Fruit fly (Drosophila melanogaster) whole organism, embryonic: ENCODE results near the gene CG13384.

Experiments used
- Ada2b ChIP-seq: fragments of 200-800 bp; sonication (Bioruptor generic); IDR thresholded peaks from 2 replicates; pipeline ENCODE4 v1.3.6; 2022; ENCODE audit warnings: missing biosample characterization, missing genetic modification characterization
- Atf3 ChIP-seq: fragments of 200-800 bp; sonication (Bioruptor generic); optimal IDR thresholded peaks from 3 replicates; lab custom pipeline; 2016; ENCODE audit warnings: missing biosample characterization, missing genetic modification characterization
- CG10209 ChIP-seq: fragments of 200-800 bp; sonication (Bioruptor generic); optimal IDR thresholded peaks from 3 replicates; lab custom pipeline; 2017; ENCODE audit warnings: missing biosample characterization, mild to moderate bottlenecking, missing genetic modification characterization, missing genetic modification reagents
- CG10274 ChIP-seq: fragments of 200-800 bp; sonication (Bioruptor generic); optimal IDR thresholded peaks from 3 replicates; lab custom pipeline; 2017; ENCODE audit warnings: missing biosample characterization, mild to moderate bottlenecking, missing genetic modification characterization
- CG10462 ChIP-seq: fragments of 200-800 bp; sonication (Bioruptor generic); optimal IDR thresholded peaks from 2 replicates; lab custom pipeline; 2016; ENCODE audit warnings: missing biosample characterization, missing genetic modification characterization
- CG12219 ChIP-seq: fragments of 200-800 bp; sonication (Bioruptor generic); optimal IDR thresholded peaks from 3 replicates; lab custom pipeline; 2018; ENCODE audit warnings: missing biosample characterization, mild to moderate bottlenecking, missing genetic modification characterization
- CG12659 ChIP-seq: fragments of 200-800 bp; sonication (Bioruptor generic); optimal IDR thresholded peaks from 3 replicates; lab custom pipeline; 2017; ENCODE audit warnings: mild to moderate bottlenecking, missing biosample characterization, missing genetic modification reagents, missing genetic modification characterization
- CG15514 ChIP-seq: fragments of 200-800 bp; sonication (Bioruptor generic); optimal IDR thresholded peaks from 3 replicates; lab custom pipeline; 2017; ENCODE audit warnings: missing biosample characterization, missing genetic modification characterization, mild to moderate bottlenecking, moderate library complexity, missing genetic modification reagents
- CG17802 ChIP-seq: fragments of 200-800 bp; sonication (Bioruptor generic); optimal IDR thresholded peaks from 2 replicates; lab custom pipeline; 2018; ENCODE audit warnings: missing biosample characterization, mild to moderate bottlenecking, missing genetic modification characterization, moderate library complexity
- CG18599 ChIP-seq: fragments of 200-800 bp; sonication (Bioruptor generic); optimal IDR thresholded peaks from 3 replicates; lab custom pipeline; 2017; ENCODE audit warnings: missing biosample characterization, missing genetic modification characterization, mild to moderate bottlenecking, moderate library complexity, missing genetic modification reagents
- CG18619 ChIP-seq: fragments of 200-800 bp; sonication (Bioruptor generic); optimal IDR thresholded peaks from 3 replicates; lab custom pipeline; 2017; ENCODE audit warnings: missing biosample characterization, mild to moderate bottlenecking, missing genetic modification characterization
- CG2199 ChIP-seq: fragments of 200-800 bp; sonication (Bioruptor generic); IDR thresholded peaks from 3 replicates; pipeline ENCODE4 v1.3.6; 2022; ENCODE audit warnings: missing biosample characterization, missing genetic modification characterization
- CG2875 ChIP-seq: fragments of 200-800 bp; sonication (Bioruptor generic); optimal IDR thresholded peaks from 2 replicates; lab custom pipeline; 2017; ENCODE audit warnings: missing biosample characterization, mild to moderate bottlenecking, missing genetic modification characterization, missing genetic modification reagents
- CG30431 ChIP-seq: fragments of 200-800 bp; sonication (Bioruptor generic); optimal IDR thresholded peaks from 2 replicates; lab custom pipeline; 2017; ENCODE audit warnings: missing biosample characterization, missing genetic modification characterization
- CG31388 ChIP-seq: fragments of 200-800 bp; sonication (Bioruptor generic); optimal IDR thresholded peaks from 2 replicates; lab custom pipeline; 2016; ENCODE audit warnings: missing biosample characterization, missing genetic modification characterization
- CG33213 ChIP-seq: fragments of 200-800 bp; sonication (Bioruptor generic); optimal IDR thresholded peaks from 3 replicates; lab custom pipeline; 2016; ENCODE audit warnings: missing biosample characterization, missing genetic modification characterization
- CG34376 ChIP-seq: fragments of 200-800 bp; sonication (Bioruptor generic); optimal IDR thresholded peaks from 2 replicates; lab custom pipeline; 2018; ENCODE audit warnings: missing biosample characterization, mild to moderate bottlenecking, missing genetic modification characterization
- CG43689 ChIP-seq: fragments of 200-800 bp; sonication (Bioruptor generic); IDR thresholded peaks from 2 replicates; pipeline ENCODE4 v1.3.6; 2022; ENCODE audit warnings: missing biosample characterization, missing genetic modification characterization
- CG4854 ChIP-seq: fragments of 200-800 bp; sonication (Bioruptor generic); optimal IDR thresholded peaks from 2 replicates; lab custom pipeline; 2016; ENCODE audit warnings: missing biosample characterization, missing genetic modification characterization, inconsistent platforms
- CG8944 ChIP-seq: fragments of 200-800 bp; sonication (Bioruptor generic); optimal IDR thresholded peaks from 3 replicates; lab custom pipeline; 2016; ENCODE audit warnings: missing biosample characterization, missing genetic modification characterization
- CG9215 ChIP-seq: fragments of 200-800 bp; sonication (Bioruptor generic); IDR thresholded peaks from 2 replicates; pipeline ENCODE4 v1.3.6; 2022; ENCODE audit warnings: missing biosample characterization, missing genetic modification characterization
- CoRest ChIP-seq: fragments of 200-800 bp; sonication (Bioruptor generic); optimal IDR thresholded peaks from 3 replicates; lab custom pipeline; 2018; ENCODE audit warnings: missing biosample characterization, mild to moderate bottlenecking, missing genetic modification characterization, moderate library complexity
- Dad ChIP-seq: fragments of 200-800 bp; sonication (Bioruptor generic); optimal IDR thresholded peaks from 3 replicates; lab custom pipeline; 2016; ENCODE audit warnings: missing biosample characterization, missing genetic modification characterization
- Dip3 ChIP-seq: fragments of 200-800 bp; sonication (Bioruptor generic); optimal IDR thresholded peaks from 3 replicates; lab custom pipeline; 2016; ENCODE audit warnings: missing biosample characterization, missing genetic modification characterization
- Ets65A ChIP-seq: fragments of 200-800 bp; sonication (Bioruptor generic); peaks from one replicate; lab custom pipeline; 2016; ENCODE audit warnings: missing biosample characterization, missing genetic modification characterization
- Fer1 ChIP-seq: fragments of 200-800 bp; sonication (Bioruptor generic); optimal IDR thresholded peaks from 2 replicates; lab custom pipeline; 2017; ENCODE audit warnings: missing biosample characterization, mild to moderate bottlenecking, missing genetic modification characterization
- Hr51 ChIP-seq, 2 experiments: fragments of 200-800 bp; sonication (Bioruptor generic); optimal IDR thresholded peaks; 2 replicates in 1 of 2; 3 replicates in 1 of 2; lab custom pipeline; 2016 to 2018; ENCODE audit warnings: missing biosample characterization in 2 of 2, missing genetic modification characterization in 2 of 2, mild to moderate bottlenecking in 1 of 2, moderate library complexity in 1 of 2
- Hsf ChIP-seq: fragments of 200-800 bp; sonication (Bioruptor generic); optimal IDR thresholded peaks from 3 replicates; lab custom pipeline; 2016; ENCODE audit warnings: missing biosample characterization, missing genetic modification characterization
- Rfx ChIP-seq: fragments of 200-800 bp; sonication (Bioruptor generic); IDR thresholded peaks from 2 replicates; pipeline ENCODE4 v1.3.6; 2022; ENCODE audit warnings: missing biosample characterization, missing genetic modification characterization
- Taf1 ChIP-seq: fragments of 200-800 bp; sonication (Bioruptor generic); IDR thresholded peaks from 2 replicates; pipeline ENCODE4 v1.3.6; 2022; ENCODE audit warnings: missing biosample characterization, missing genetic modification characterization
- Xrp1 ChIP-seq: fragments of 200-800 bp; sonication (Bioruptor generic); IDR thresholded peaks from 2 replicates; pipeline ENCODE4 v1.3.6; 2022; ENCODE audit warnings: missing biosample characterization, missing genetic modification characterization
- chn ChIP-seq: fragments of 200-800 bp; sonication (Bioruptor generic); optimal IDR thresholded peaks from 2 replicates; lab custom pipeline; 2016; ENCODE audit warnings: missing biosample characterization, missing genetic modification characterization
- fd64A ChIP-seq: fragments of 200-800 bp; sonication (Bioruptor generic); optimal IDR thresholded peaks from 3 replicates; lab custom pipeline; 2018; ENCODE audit warnings: missing biosample characterization, mild to moderate bottlenecking, missing genetic modification characterization
- ftz-f1 ChIP-seq: fragments of 200-800 bp; sonication (Bioruptor generic); optimal IDR thresholded peaks from 2 replicates; lab custom pipeline; 2016; ENCODE audit warnings: missing biosample characterization, missing genetic modification characterization
- gem ChIP-seq: fragments of 200-800 bp; sonication (Bioruptor generic); optimal IDR thresholded peaks from 2 replicates; lab custom pipeline; 2019; ENCODE audit warnings: missing biosample characterization, mild to moderate bottlenecking, missing genetic modification characterization, moderate library complexity
- gsb-n ChIP-seq: fragments of 200-800 bp; sonication (Bioruptor generic); optimal IDR thresholded peaks from 3 replicates; lab custom pipeline; 2018; ENCODE audit warnings: missing biosample characterization, mild to moderate bottlenecking, missing genetic modification characterization
- hkb ChIP-seq, 2 experiments: fragments of 200-800 bp in 1 of 2; fragments of >200 bp in 1 of 2; sonication (Bioruptor generic) in 1 of 2; IDR thresholded peaks in 1 of 2; optimal IDR thresholded peaks in 1 of 2; 2 replicates each; pipeline versions ENCODE4 v1.3.6 to Lab custom; 2017 to 2022; ENCODE audit warnings: missing biosample characterization in 1 of 2, missing genetic modification characterization in 1 of 2
- nerfin-1 ChIP-seq: fragments of 200-800 bp; sonication (Bioruptor generic); optimal IDR thresholded peaks from 3 replicates; lab custom pipeline; 2019; ENCODE audit warnings: missing biosample characterization, mild to moderate bottlenecking, missing genetic modification characterization, moderate library complexity
- peb ChIP-seq: fragments of 200-800 bp; sonication (Bioruptor generic); IDR thresholded peaks from 2 replicates; pipeline ENCODE4 v1.3.6; 2022; ENCODE audit warnings: missing biosample characterization, missing genetic modification characterization
- pnt ChIP-seq: fragments of 200-800 bp; sonication (Bioruptor generic); optimal IDR thresholded peaks from 3 replicates; lab custom pipeline; 2016; ENCODE audit warnings: missing biosample characterization, missing genetic modification characterization
- sc ChIP-seq, 3 experiments: fragments of >200 bp in 2 of 3; fragments of 200-800 bp in 1 of 3; sonication (Bioruptor generic) in 1 of 3; optimal IDR thresholded peaks; 2 replicates in 2 of 3; 3 replicates in 1 of 3; lab custom pipeline; 2017; ENCODE audit warnings: mild to moderate bottlenecking in 1 of 3, missing biosample characterization in 1 of 3, missing genetic modification characterization in 1 of 3, missing genetic modification reagents in 1 of 3
- sim ChIP-seq: fragments of 200-800 bp; sonication (Bioruptor generic); IDR thresholded peaks from 2 replicates; pipeline ENCODE4 v1.3.6; 2022; ENCODE audit warnings: missing biosample characterization, missing genetic modification characterization
- so ChIP-seq: fragments of 200-800 bp; sonication (Bioruptor generic); IDR thresholded peaks from 3 replicates; pipeline ENCODE4 v1.3.6; 2022; ENCODE audit warnings: missing biosample characterization, missing genetic modification characterization
- tin ChIP-seq: fragments of 200-800 bp; sonication (Bioruptor generic); optimal IDR thresholded peaks from 3 replicates; lab custom pipeline; 2016; ENCODE audit warnings: missing biosample characterization, missing genetic modification characterization
- tup ChIP-seq: fragments of 200-800 bp; sonication (Bioruptor generic); optimal IDR thresholded peaks from 2 replicates; lab custom pipeline; 2016; ENCODE audit warnings: missing biosample characterization, mild to moderate bottlenecking, missing genetic modification characterization, moderate library complexity
- unc-4 ChIP-seq: fragments of 200-800 bp; sonication (Bioruptor generic); IDR thresholded peaks from 2 replicates; pipeline ENCODE4 v1.3.6; 2022; ENCODE audit warnings: missing biosample characterization, missing genetic modification characterization; ENCODE audit not compliant: partially characterized antibody
- yki ChIP-seq: fragments of >200 bp; optimal IDR thresholded peaks from 3 replicates; lab custom pipeline; 2018
- zfh2 ChIP-seq: fragments of 200-800 bp; sonication (Bioruptor generic); optimal IDR thresholded peaks from 2 replicates; lab custom pipeline; 2016; ENCODE audit warnings: missing biosample characterization, missing genetic modification characterization

The CG13384 gene

DNA sequence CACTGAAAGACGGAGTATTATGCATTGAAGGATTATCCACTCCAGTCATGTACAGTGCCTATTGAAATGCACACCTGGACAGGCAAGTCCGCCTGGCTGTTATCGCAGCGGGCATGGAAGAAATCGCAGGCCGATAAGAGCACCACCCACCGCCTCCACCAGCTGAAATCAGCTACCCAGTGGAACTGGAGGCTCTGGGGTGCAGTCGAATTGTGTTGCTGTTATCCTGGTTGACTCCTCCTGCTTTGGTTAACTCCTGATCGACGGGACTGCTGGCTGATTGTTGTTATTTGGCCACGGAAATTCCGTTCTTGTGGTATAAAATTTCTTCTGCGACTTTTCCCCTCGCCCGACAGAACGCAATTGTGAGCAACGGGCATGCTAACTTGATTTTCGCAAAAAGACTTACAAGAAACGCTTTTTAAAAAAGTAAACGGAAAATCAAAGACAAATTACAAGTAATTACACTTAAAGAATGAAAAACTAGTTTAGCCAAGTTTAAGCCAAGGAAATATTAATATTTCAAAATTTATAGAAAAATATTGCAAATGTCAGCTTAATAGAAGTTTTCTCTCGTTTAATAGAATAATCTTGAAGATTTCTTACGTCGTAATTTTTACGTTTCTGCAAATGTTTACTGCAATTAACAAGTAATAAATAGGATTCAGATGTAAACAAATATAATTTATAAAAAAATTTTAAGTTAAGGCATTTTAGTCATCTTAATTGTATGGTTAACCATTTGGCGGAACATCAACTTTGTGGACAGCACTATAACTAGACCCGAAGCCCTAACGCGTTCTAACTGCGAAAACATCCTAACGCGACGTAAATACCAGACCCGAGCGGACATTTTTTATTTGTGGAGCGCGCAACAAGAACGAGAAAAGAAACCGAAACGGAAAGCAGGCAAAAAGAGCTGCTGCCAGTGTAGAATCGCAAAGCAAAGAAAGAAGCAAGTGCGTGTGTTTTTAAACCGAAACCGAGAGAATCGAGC lies 30.9 kb downstream of the CG13384 start, which contains the start of the genes CG13398 and Akap200 (continued):
- no peak for TF ChIP-seq Ets65A (GFP tag; lab: Kevin White, UChicago)
- TF ChIP-seq zfh2 (GFP tag; lab: Kevin White, UChicago), result no peak
- TF ChIP-seq so (GFP tag; lab: Robert Waterston, UW), result no peak
- peak; percentile 19 for TF ChIP-seq CG15514
- no peak for TF ChIP-seq CG17802
- TF ChIP-seq Dip3, result no peak
- TF ChIP-seq CG12219, result no peak
- no peak for TF ChIP-seq sim
- TF ChIP-seq tin, result no peak
- no peak for TF ChIP-seq CG30431 (GFP tag; lab: Kevin White, UChicago)
- no peak for TF ChIP-seq CG8944 (GFP tag; lab: Kevin White, UChicago)
- peak; percentile 50 for TF ChIP-seq chn (GFP tag; lab: Kevin White, UChicago)
- no peak for TF ChIP-seq Dad (GFP tag; lab: Kevin White, UChicago)
- TF ChIP-seq Hr51 (GFP tag; optimal IDR thresholded peaks at IDR 0.05; lab: Kevin White, UChicago), result no peak
- TF ChIP-seq Hsf (GFP tag; lab: Kevin White, UChicago), result peak; percentile 16
- TF ChIP-seq ftz-f1, result no peak
- no peak for TF ChIP-seq CG34376 (GFP tag; lab: Kevin White, UChicago)
- TF ChIP-seq CG9215 (GFP tag; lab: Robert Waterston, UW), result 0 out of 2 replicates have a peak, but pooled peaks have one; percentile 30
- TF ChIP-seq CG4854 (GFP tag; lab: Kevin White, UChicago), result no peak
- TF ChIP-seq sc (optimal IDR thresholded peaks at IDR 0.05; lab: Kevin White, UChicago), result no peak
- TF ChIP-seq sc (GFP tag; optimal IDR thresholded peaks at IDR 0.05; lab: Kevin White, UChicago), result no peak
- no peak for TF ChIP-seq Atf3
- TF ChIP-seq CG2199 (GFP tag; lab: Robert Waterston, UW), result no peak
- TF ChIP-seq CG18599 (GFP tag; lab: Kevin White, UChicago), result no peak
- TF ChIP-seq Rfx, result no peak
- TF ChIP-seq unc-4 (GFP tag; lab: Robert Waterston, UW), result no peak
- peak; percentile 70 for TF ChIP-seq CoRest (tag; lab: Kevin White, UChicago)
- TF ChIP-seq CG33213 (GFP tag; lab: Kevin White, UChicago), result no peak
- TF ChIP-seq CG43689 (GFP tag; lab: Robert Waterston, UW), result no peak
- TF ChIP-seq peb (GFP tag; lab: Robert Waterston, UW), result no peak
- no peak for TF ChIP-seq CG31388 (GFP tag; lab: Kevin White, UChicago)
- TF ChIP-seq CG18619 (GFP tag; lab: Kevin White, UChicago), result peak; percentile 4
- no peak for TF ChIP-seq Fer1 (GFP tag; lab: Kevin White, UChicago)
- no peak for TF ChIP-seq Xrp1 (GFP tag; lab: Robert Waterston, UW)
- no peak for TF ChIP-seq yki (lab: Kevin White, UChicago)
- TF ChIP-seq tup, result no peak
- TF ChIP-seq CG10209 (GFP tag; lab: Kevin White, UChicago), result peak; percentile 38
- TF ChIP-seq gsb-n, result peak; percentile 11
- no peak for TF ChIP-seq CG10274 (GFP tag; lab: Kevin White, UChicago)
- TF ChIP-seq nerfin-1 (tag; lab: Kevin White, UChicago), result no peak
- TF ChIP-seq hkb (optimal IDR thresholded peaks at IDR 0.05; lab: Kevin White, UChicago), result no peak
- TF ChIP-seq hkb (GFP tag; IDR thresholded peaks at IDR 0.05; lab: Robert Waterston, UW), result no peak
- TF ChIP-seq Taf1 (GFP tag; lab: Robert Waterston, UW), result no peak
- no peak for TF ChIP-seq gem (tag; lab: Kevin White, UChicago)
- TF ChIP-seq fd64A (GFP tag; lab: Kevin White, UChicago), result no peak
- TF ChIP-seq CG12659, result peak; percentile 55
- no peak for TF ChIP-seq pnt (GFP tag; lab: Kevin White, UChicago)
- no peak for TF ChIP-seq CG10462
- TF ChIP-seq Ada2b (GFP tag; lab: Robert Waterston, UW), result no peak
- TF ChIP-seq CG2875 (GFP tag; lab: Kevin White, UChicago), result no peak
